Worm (Caenorhabditis elegans): ENCODE measurements around the gene ZC8.6.

The ZC8.6 gene

DNA sequence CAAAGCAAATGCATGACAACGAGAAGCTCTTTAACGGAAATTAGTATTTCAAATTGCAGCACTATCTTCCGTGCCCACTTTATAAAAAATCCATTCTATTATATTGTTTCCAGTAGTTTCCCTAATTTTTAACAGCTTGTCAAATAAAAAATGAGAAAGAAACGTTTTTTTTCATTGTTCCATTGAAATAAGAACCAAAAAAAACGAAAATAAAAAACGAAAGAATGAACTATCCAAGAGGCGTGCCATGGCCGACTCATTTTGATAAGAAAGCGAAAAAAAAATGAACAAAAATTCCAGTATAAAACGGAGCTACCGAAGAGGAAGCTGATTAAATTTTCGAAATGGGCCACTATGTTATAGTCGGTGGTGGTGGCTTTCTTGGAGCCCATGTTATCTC, 7.5 kb upstream of the ZC8.6 start, which contains the start of gene hsd-2:
hsd-2 (plus strand) TSS at position 301 of the 400 bp plus-strand sequence.
- TF ChIP-seq nhr-28 (tag; optimal IDR thresholded peaks at IDR 0.05) (no peak), unc-62 (GFP tag; optimal IDR thresholded peaks at IDR 0.05) (no peak), nhr-237 (tag; optimal IDR thresholded peaks at IDR 0.05) (no peak), bed-3 (GFP tag; optimal IDR thresholded peaks at IDR 0.05) (no peak), mab-5 (tag; optimal IDR thresholded peaks at IDR 0.05) (no peak), blmp-1 (tag; optimal IDR thresholded peaks at IDR 0.05) (no peak), drap-1 (GFP tag; optimal IDR thresholded peaks at IDR 0.05) (no peak), elt-1 (tag; optimal IDR thresholded peaks at IDR 0.05; ENCODE audit: borderline replicate concordance, insufficient read depth) (no peak), unc-120 (tag; optimal IDR thresholded peaks at IDR 0.05; ENCODE audit: poor library complexity, severe bottlenecking) (no peak), hlh-1 (tag; optimal IDR thresholded peaks at IDR 0.05) (no peak), sem-2 (GFP tag; optimal IDR thresholded peaks at IDR 0.05) (no peak), flh-1 (GFP tag; optimal IDR thresholded peaks at IDR 0.05) (no peak), nhr-76 (tag; optimal IDR thresholded peaks at IDR 0.05) (no peak), lin-13 (tag; optimal IDR thresholded peaks at IDR 0.05) (no peak), mls-2 (tag; optimal IDR thresholded peaks at IDR 0.05) (no peak), lsy-2 (tag; optimal IDR thresholded peaks at IDR 0.05) (no peak)

- TF ChIP-seq sem-2 (GFP tag; optimal IDR thresholded peaks at IDR 0.05) (no peak), snpc-4 (tag; optimal IDR thresholded peaks at IDR 0.05) (no peak), unc-120 (tag; optimal IDR thresholded peaks at IDR 0.05; ENCODE audit: poor library complexity, severe bottlenecking) (peak; percentile 50), drap-1 (GFP tag; optimal IDR thresholded peaks at IDR 0.05) (peak; percentile 4), nhr-28 (tag; optimal IDR thresholded peaks at IDR 0.05) (no peak), cnd-1 (tag; optimal IDR thresholded peaks at IDR 0.05) (peak; percentile 7), tbx-8 (GFP tag; optimal IDR thresholded peaks at IDR 0.05) (no peak), unc-39 (tag; optimal IDR thresholded peaks at IDR 0.05) (no peak), M03D4.4 (tag; optimal IDR thresholded peaks at IDR 0.05) (peak; percentile 28), ceh-83 (GFP tag; optimal IDR thresholded peaks at IDR 0.05) (no peak), ces-1 (GFP tag; optimal IDR thresholded peaks at IDR 0.05) (no peak), blmp-1 (tag; optimal IDR thresholded peaks at IDR 0.05) (no peak), ztf-11 (tag; optimal IDR thresholded peaks at IDR 0.05) (no peak), unc-62 (GFP tag; optimal IDR thresholded peaks at IDR 0.05) (no peak), nhr-12 (tag; optimal IDR thresholded peaks at IDR 0.05) (no peak), zip-8 (tag; optimal IDR thresholded peaks at IDR 0.05) (no peak), lin-32 (GFP tag; optimal IDR thresholded peaks at IDR 0.05) (no peak), ceh-39 (tag; optimal IDR thresholded peaks at IDR 0.05) (no peak), nhr-237 (tag; optimal IDR thresholded peaks at IDR 0.05) (no peak), mep-1 (tag; optimal IDR thresholded peaks at IDR 0.05) (no peak), bed-3 (GFP tag; optimal IDR thresholded peaks at IDR 0.05) (no peak), hlh-1 (tag; optimal IDR thresholded peaks at IDR 0.05) (peak; percentile 71)
Measured at ce11 chrX:4998875-4999274, 1.5 kb upstream of the ZC8.6 start, which contains the start of gene set-30. set-30 (plus strand) TSS chrX:4999270.

DNA sequence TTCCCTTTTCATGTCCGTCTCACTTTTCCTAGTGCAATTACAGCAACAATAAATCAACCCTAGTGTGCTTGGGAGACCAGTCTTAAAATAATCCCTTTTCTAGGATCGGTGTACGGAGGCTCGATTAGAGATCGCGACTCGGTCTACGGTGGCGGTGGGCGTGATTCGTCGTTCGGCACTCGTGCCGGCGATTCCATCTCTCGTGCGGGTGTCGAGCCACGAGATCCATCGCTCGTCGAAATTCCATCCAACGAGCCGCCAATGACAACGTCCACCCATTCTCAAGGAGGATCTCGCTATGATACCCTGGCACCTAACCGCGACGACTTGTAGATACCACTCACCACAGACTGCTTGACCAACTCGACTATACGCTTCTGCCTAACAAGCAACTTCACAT, 4.9 kb downstream of the ZC8.6 start:
- TF ChIP-seq sptf-1 (tag; optimal IDR thresholded peaks at IDR 0.05) (no peak), elt-1 (tag; optimal IDR thresholded peaks at IDR 0.05; ENCODE audit: borderline replicate concordance, insufficient read depth) (no peak), unc-62 (GFP tag; optimal IDR thresholded peaks at IDR 0.05) (no peak), bed-3 (GFP tag; optimal IDR thresholded peaks at IDR 0.05) (no peak)

- TF ChIP-seq M03D4.4 (tag; optimal IDR thresholded peaks at IDR 0.05) (no peak), tbx-8 (GFP tag; optimal IDR thresholded peaks at IDR 0.05) (no peak), unc-39 (tag; optimal IDR thresholded peaks at IDR 0.05) (no peak), zip-8 (tag; optimal IDR thresholded peaks at IDR 0.05) (no peak), bed-3 (GFP tag; optimal IDR thresholded peaks at IDR 0.05) (no peak), drap-1 (GFP tag; optimal IDR thresholded peaks at IDR 0.05) (no peak), unc-62 (GFP tag; optimal IDR thresholded peaks at IDR 0.05) (no peak)
Measured at ce11 chrX:4987617-4988016, 9.8 kb downstream of the ZC8.6 start.

DNA sequence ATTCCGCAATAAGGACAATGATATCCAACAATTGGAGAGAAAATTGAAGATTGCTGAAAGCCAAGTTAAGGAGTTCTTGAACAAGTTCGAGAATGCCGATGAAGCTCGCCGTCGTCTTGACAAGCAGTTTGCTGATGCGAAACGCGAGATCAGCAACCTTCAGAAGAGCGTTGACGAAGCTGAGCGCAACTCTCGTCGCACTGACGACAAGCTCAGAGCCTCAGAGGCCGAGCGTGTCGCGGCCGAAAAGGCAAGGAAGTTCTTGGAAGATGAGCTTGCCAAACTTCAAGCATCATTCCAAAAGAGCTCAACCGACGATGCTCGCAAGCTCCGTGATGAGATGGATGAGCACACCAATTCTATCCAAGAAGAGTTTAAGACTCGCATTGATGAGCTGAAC, 11.0 kb downstream of the ZC8.6 start:
- TF ChIP-seq mls-2 (tag; optimal IDR thresholded peaks at IDR 0.05) (no peak), hlh-1 (tag; optimal IDR thresholded peaks at IDR 0.05) (no peak), flh-1 (GFP tag; optimal IDR thresholded peaks at IDR 0.05) (no peak), lsy-2 (tag; optimal IDR thresholded peaks at IDR 0.05) (no peak), elt-1 (tag; optimal IDR thresholded peaks at IDR 0.05; ENCODE audit: borderline replicate concordance, insufficient read depth) (no peak), ceh-43 (GFP tag; optimal IDR thresholded peaks at IDR 0.05) (no peak), pha-4 (tag; optimal IDR thresholded peaks at IDR 0.05) (no peak), lin-32 (GFP tag; optimal IDR thresholded peaks at IDR 0.05) (no peak), sptf-1 (tag; optimal IDR thresholded peaks at IDR 0.05) (no peak), nhr-2 (tag; optimal IDR thresholded peaks at IDR 0.05) (no peak), blmp-1 (tag; optimal IDR thresholded peaks at IDR 0.05) (no peak), mab-5 (tag; optimal IDR thresholded peaks at IDR 0.05) (no peak), nhr-28 (tag; optimal IDR thresholded peaks at IDR 0.05) (no peak)
